Fruit fly (Drosophila melanogaster) whole organism, embryonic: Measurements from ENCODE around the gene Spps.

Experiments
- Aef1 ChIP-seq: fragments of 200-800 bp; sonication (Bioruptor generic); IDR thresholded peaks from 3 replicates; pipeline ENCODE4 v1.3.6; 2022; ENCODE audit warnings: missing biosample characterization, missing genetic modification characterization
- Asciz ChIP-seq: fragments of 200-800 bp; sonication (Bioruptor generic); optimal IDR thresholded peaks from 2 replicates; lab custom pipeline; 2017; ENCODE audit warnings: missing biosample characterization, mild to moderate bottlenecking, missing genetic modification characterization, missing genetic modification reagents
- BtbVII ChIP-seq: fragments of 200-800 bp; sonication (Bioruptor generic); optimal IDR thresholded peaks from 3 replicates; lab custom pipeline; 2017; ENCODE audit warnings: missing biosample characterization, mild to moderate bottlenecking, missing genetic modification characterization
- CG10209 ChIP-seq: fragments of 200-800 bp; sonication (Bioruptor generic); optimal IDR thresholded peaks from 3 replicates; lab custom pipeline; 2017; ENCODE audit warnings: missing biosample characterization, mild to moderate bottlenecking, missing genetic modification characterization, missing genetic modification reagents
- CG11456 ChIP-seq: fragments of 200-800 bp; sonication (Bioruptor generic); IDR thresholded peaks from 3 replicates; pipeline ENCODE4 v1.3.6; 2022; ENCODE audit warnings: missing biosample characterization, missing genetic modification characterization
- CG11696 ChIP-seq: fragments of 200-800 bp; sonication (Bioruptor generic); IDR thresholded peaks from 2 replicates; pipeline ENCODE4 v1.3.6; 2022; ENCODE audit warnings: missing biosample characterization, missing genetic modification characterization
- CG14710 ChIP-seq: fragments of 200-800 bp; sonication (Bioruptor generic); optimal IDR thresholded peaks from 3 replicates; lab custom pipeline; 2019; ENCODE audit warnings: missing biosample characterization, mild to moderate bottlenecking, missing genetic modification characterization, moderate library complexity
- CG15269 ChIP-seq: fragments of 200-800 bp; sonication (Bioruptor generic); optimal IDR thresholded peaks from 2 replicates; lab custom pipeline; 2018; ENCODE audit warnings: missing biosample characterization, mild to moderate bottlenecking, missing genetic modification characterization, moderate library complexity
- CG15696 ChIP-seq: fragments of 200-800 bp; sonication (Bioruptor generic); optimal IDR thresholded peaks from 2 replicates; lab custom pipeline; 2019; ENCODE audit warnings: missing biosample characterization, mild to moderate bottlenecking, missing genetic modification characterization, moderate library complexity
- CG16813 ChIP-seq: fragments of 200-800 bp; sonication (Bioruptor generic); IDR thresholded peaks from 3 replicates; pipeline ENCODE4 v1.3.6; 2022; ENCODE audit warnings: missing biosample characterization, missing genetic modification characterization; ENCODE audit not compliant: partially characterized antibody
- CG2875 ChIP-seq: fragments of 200-800 bp; sonication (Bioruptor generic); optimal IDR thresholded peaks from 2 replicates; lab custom pipeline; 2017; ENCODE audit warnings: missing biosample characterization, mild to moderate bottlenecking, missing genetic modification characterization, missing genetic modification reagents
- CG33557 ChIP-seq: fragments of 200-800 bp; sonication (Bioruptor generic); optimal IDR thresholded peaks from 2 replicates; lab custom pipeline; 2019; ENCODE audit warnings: missing biosample characterization, mild to moderate bottlenecking, missing genetic modification characterization, moderate library complexity
- CG4360 ChIP-seq: fragments of 200-800 bp; sonication (Bioruptor generic); IDR thresholded peaks from 2 replicates; pipeline ENCODE4 v1.3.6; 2022; ENCODE audit warnings: missing biosample characterization, missing genetic modification characterization
- CG4820 ChIP-seq: fragments of 200-800 bp; sonication (Bioruptor generic); optimal IDR thresholded peaks from 3 replicates; lab custom pipeline; 2016; ENCODE audit warnings: missing biosample characterization, missing genetic modification characterization
- CG6813 ChIP-seq: fragments of 200-800 bp; sonication (Bioruptor generic); optimal IDR thresholded peaks from 2 replicates; lab custom pipeline; 2017; ENCODE audit warnings: missing biosample characterization, missing genetic modification characterization, mild to moderate bottlenecking, moderate library complexity, missing genetic modification reagents
- CG8478 ChIP-seq: fragments of >200 bp; optimal IDR thresholded peaks from 2 replicates; lab custom pipeline; 2018
- CG8924 ChIP-seq: fragments of 200-800 bp; optimal IDR thresholded peaks from 3 replicates; lab custom pipeline; 2019; ENCODE audit warnings: missing biosample characterization, mild to moderate bottlenecking, missing genetic modification characterization, moderate library complexity
- D ChIP-seq, 2 experiments: fragments of 200-800 bp in 1 of 2; fragments of >200 bp in 1 of 2; sonication (Bioruptor generic) in 1 of 2; optimal IDR thresholded peaks; 2 replicates in 1 of 2; 3 replicates in 1 of 2; lab custom pipeline; 2017; ENCODE audit warnings: mild to moderate bottlenecking in 1 of 2, missing biosample characterization in 1 of 2, missing genetic modification characterization in 1 of 2, missing genetic modification reagents in 1 of 2
- D19A ChIP-seq: fragments of 200-800 bp; optimal IDR thresholded peaks from 3 replicates; lab custom pipeline; 2019; ENCODE audit warnings: missing biosample characterization, mild to moderate bottlenecking, missing genetic modification characterization, moderate library complexity
- GATAe ChIP-seq: fragments of 200-800 bp; sonication (Bioruptor generic); conservative IDR thresholded peaks from 2 replicates; pipeline ENCODE4 v1.3.6; 2022; ENCODE audit warnings: missing biosample characterization, missing genetic modification characterization
- Kr ChIP-seq: fragments of 200-800 bp; sonication (Bioruptor generic); optimal IDR thresholded peaks from 2 replicates; lab custom pipeline; 2017; ENCODE audit warnings: missing biosample characterization, mild to moderate bottlenecking, missing genetic modification characterization
- Med ChIP-seq: fragments of 200-800 bp; sonication (Bioruptor generic); peaks from one replicate; lab custom pipeline; 2016; ENCODE audit warnings: missing biosample characterization, missing genetic modification characterization, mild to moderate bottlenecking, inconsistent platforms, moderate library complexity
- Poxn ChIP-seq: fragments of 200-800 bp; sonication (Bioruptor generic); IDR thresholded peaks from 2 replicates; pipeline ENCODE4 v1.3.6; 2022; ENCODE audit warnings: missing biosample characterization, missing genetic modification characterization
- ac ChIP-seq: fragments of 200-800 bp; sonication (Bioruptor generic); optimal IDR thresholded peaks from 3 replicates; lab custom pipeline; 2017; ENCODE audit warnings: missing biosample characterization, mild to moderate bottlenecking, missing genetic modification characterization
- cg ChIP-seq: fragments of 200-800 bp; sonication (Bioruptor generic); optimal IDR thresholded peaks from 3 replicates; lab custom pipeline; 2019; ENCODE audit warnings: missing biosample characterization, mild to moderate bottlenecking, missing genetic modification characterization, moderate library complexity
- chm ChIP-seq: fragments of 200-800 bp; sonication (Bioruptor generic); IDR thresholded peaks from 2 replicates; pipeline ENCODE4 v1.3.6; 2022; ENCODE audit warnings: missing biosample characterization, missing genetic modification characterization
- crol ChIP-seq: fragments of 200-800 bp; sonication (Bioruptor generic); IDR thresholded peaks from 2 replicates; pipeline ENCODE4 v1.3.6; 2022; ENCODE audit warnings: missing biosample characterization, missing genetic modification characterization
- dmrt11E ChIP-seq: fragments of 200-800 bp; sonication (Bioruptor generic); optimal IDR thresholded peaks from 3 replicates; lab custom pipeline; 2018; ENCODE audit warnings: missing biosample characterization, mild to moderate bottlenecking, missing genetic modification characterization, moderate library complexity
- exex ChIP-seq: fragments of 200-800 bp; sonication (Bioruptor generic); optimal IDR thresholded peaks from 4 replicates; lab custom pipeline; 2018; ENCODE audit warnings: missing biosample characterization, mild to moderate bottlenecking, missing genetic modification characterization, moderate library complexity
- gcm ChIP-seq: fragments of 200-800 bp; sonication (Bioruptor generic); optimal IDR thresholded peaks from 2 replicates; lab custom pipeline; 2019; ENCODE audit warnings: missing biosample characterization, mild to moderate bottlenecking, missing genetic modification characterization, moderate library complexity
- grau ChIP-seq: fragments of 200-800 bp; optimal IDR thresholded peaks from 3 replicates; lab custom pipeline; 2019; ENCODE audit warnings: missing biosample characterization, mild to moderate bottlenecking, missing genetic modification characterization, moderate library complexity
- grn ChIP-seq: fragments of 200-800 bp; sonication (Bioruptor generic); optimal IDR thresholded peaks from 3 replicates; lab custom pipeline; 2017; ENCODE audit warnings: missing biosample characterization, missing genetic modification characterization
- hkb ChIP-seq, 2 experiments: fragments of 200-800 bp in 1 of 2; fragments of >200 bp in 1 of 2; sonication (Bioruptor generic) in 1 of 2; IDR thresholded peaks in 1 of 2; optimal IDR thresholded peaks in 1 of 2; 2 replicates each; pipeline versions ENCODE4 v1.3.6 to Lab custom; 2017 to 2022; ENCODE audit warnings: missing biosample characterization in 1 of 2, missing genetic modification characterization in 1 of 2
- hth ChIP-seq: fragments of >200 bp; optimal IDR thresholded peaks from 2 replicates; lab custom pipeline; 2017; ENCODE audit warnings: inconsistent platforms
- inv ChIP-seq: fragments of 200-800 bp; sonication (Bioruptor generic); IDR thresholded peaks from 2 replicates; pipeline ENCODE4 v1.3.6; 2022; ENCODE audit warnings: missing biosample characterization, missing genetic modification characterization; ENCODE audit not compliant: partially characterized antibody
- kni ChIP-seq: fragments of 200-800 bp; sonication (Bioruptor generic); optimal IDR thresholded peaks from 3 replicates; lab custom pipeline; 2017; ENCODE audit warnings: mild to moderate bottlenecking, missing biosample characterization, missing genetic modification reagents, missing genetic modification characterization
- lab ChIP-seq: fragments of 200-800 bp; sonication (Bioruptor generic); optimal IDR thresholded peaks from 3 replicates; lab custom pipeline; 2017; ENCODE audit warnings: missing biosample characterization, missing genetic modification characterization, mild to moderate bottlenecking, moderate library complexity, missing genetic modification reagents
- mirr ChIP-seq: fragments of 200-800 bp; sonication (Bioruptor generic); optimal IDR thresholded peaks from 3 replicates; lab custom pipeline; 2018; ENCODE audit warnings: missing biosample characterization, mild to moderate bottlenecking, missing genetic modification characterization
- org-1 ChIP-seq: fragments of 200-800 bp; sonication (Bioruptor generic); optimal IDR thresholded peaks from 2 replicates; lab custom pipeline; 2017; ENCODE audit warnings: missing biosample characterization, missing genetic modification characterization
- pnt ChIP-seq: fragments of 200-800 bp; sonication (Bioruptor generic); optimal IDR thresholded peaks from 3 replicates; lab custom pipeline; 2016; ENCODE audit warnings: missing biosample characterization, missing genetic modification characterization
- sd ChIP-seq: fragments of 200-800 bp; sonication (Bioruptor generic); optimal IDR thresholded peaks from 3 replicates; lab custom pipeline; 2018; ENCODE audit warnings: missing biosample characterization, mild to moderate bottlenecking, missing genetic modification characterization, moderate library complexity
- sens ChIP-seq: fragments of 200-800 bp; sonication (Bioruptor generic); peaks from one replicate; lab custom pipeline; 2016; ENCODE audit warnings: missing biosample characterization, missing genetic modification characterization
- sug ChIP-seq: fragments of 200-800 bp; optimal IDR thresholded peaks from 2 replicates; lab custom pipeline; 2019; ENCODE audit warnings: missing biosample characterization, mild to moderate bottlenecking, missing genetic modification characterization, moderate library complexity
- tll ChIP-seq, 2 experiments: fragments of 200-800 bp in 1 of 2; fragments of >200 bp in 1 of 2; sonication (Bioruptor generic) in 1 of 2; optimal IDR thresholded peaks; 2 replicates each; lab custom pipeline; 2017 to 2019; ENCODE audit warnings: missing biosample characterization in 2 of 2, missing genetic modification characterization in 2 of 2, mild to moderate bottlenecking in 1 of 2, moderate library complexity in 1 of 2
- twi ChIP-seq: fragments of 200-800 bp; optimal IDR thresholded peaks from 2 replicates; lab custom pipeline; 2019; ENCODE audit warnings: missing biosample characterization, mild to moderate bottlenecking, missing genetic modification characterization, moderate library complexity
- tx ChIP-seq: fragments of 200-800 bp; sonication (Bioruptor generic); optimal IDR thresholded peaks from 2 replicates; lab custom pipeline; 2016; ENCODE audit warnings: missing biosample characterization, missing genetic modification characterization
- usp ChIP-seq: fragments of >200 bp; optimal IDR thresholded peaks from 2 replicates; lab custom pipeline; 2017; ENCODE audit warnings: missing biosample characterization, missing genetic modification characterization
- wek ChIP-seq: fragments of 200-800 bp; sonication (Bioruptor generic); optimal IDR thresholded peaks from 3 replicates; lab custom pipeline; 2018; ENCODE audit warnings: missing biosample characterization, mild to moderate bottlenecking, missing genetic modification characterization, moderate library complexity
- zfh1 ChIP-seq: fragments of 200-800 bp; sonication (Bioruptor generic); IDR thresholded peaks from 3 replicates; pipeline ENCODE4 v1.3.6; 2022; ENCODE audit warnings: missing biosample characterization, missing genetic modification characterization

Spps gene

DNA sequence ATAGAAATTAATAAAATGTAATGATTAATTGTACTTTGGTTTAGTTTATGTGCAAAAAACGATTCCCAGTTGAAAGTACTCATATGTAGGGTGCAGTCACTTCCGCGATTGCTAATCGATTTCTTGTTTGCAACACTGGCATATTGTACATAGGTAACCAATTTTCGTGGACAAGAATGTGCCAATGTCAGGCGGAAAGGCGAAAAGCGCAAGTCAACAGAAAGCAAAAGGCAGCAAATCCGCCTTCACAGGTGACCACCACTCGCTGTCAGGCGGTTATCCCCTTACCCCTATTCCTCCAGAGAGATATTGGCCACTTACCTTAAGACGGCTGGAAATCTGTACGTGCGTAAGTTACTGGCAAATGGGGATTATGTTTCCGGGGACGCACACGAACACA is 43.8 kb upstream of the Spps start:
- TF ChIP-seq hkb (optimal IDR thresholded peaks at IDR 0.05; lab: Kevin White, UChicago) (peak; percentile 9), hkb (GFP tag; IDR thresholded peaks at IDR 0.05; lab: Robert Waterston, UW) (no peak), grau (no peak), Aef1 (no peak), D (optimal IDR thresholded peaks at IDR 0.05; lab: Kevin White, UChicago) (no peak), D (GFP tag; optimal IDR thresholded peaks at IDR 0.05; lab: Kevin White, UChicago) (no peak), usp (no peak), tll (GFP tag; optimal IDR thresholded peaks at IDR 0.05; lab: Kevin White, UChicago) (peak in 1 of 2 experiments; percentile 30)

DNA sequence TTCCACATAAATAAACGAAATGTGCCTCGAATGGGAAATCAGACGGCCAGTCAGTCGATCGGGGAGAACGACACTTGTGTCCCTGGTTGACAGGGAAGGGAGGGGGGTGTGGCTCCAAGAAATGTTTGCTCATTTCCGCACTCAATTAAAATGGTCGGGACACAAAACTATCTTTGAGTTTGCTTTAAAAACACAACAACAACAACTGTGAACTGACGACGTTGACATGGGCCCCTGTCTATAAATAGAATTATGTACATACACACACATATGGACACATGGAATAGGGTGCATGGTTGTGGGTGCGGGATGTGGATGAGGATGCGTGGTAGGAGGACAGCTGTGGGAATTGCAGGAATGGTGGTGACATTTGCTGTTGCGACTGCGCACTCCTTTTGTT is 43.3 kb upstream of the Spps start:
- peak; percentile 73 for TF ChIP-seq kni
- peak; percentile 2 for TF ChIP-seq CG14710
- peak; percentile 12 for TF ChIP-seq org-1 (GFP tag; lab: Kevin White, UChicago)
- TF ChIP-seq CG33557 (GFP tag; lab: Kevin White, UChicago) = peak; percentile 58
- TF ChIP-seq dmrt11E (tag; lab: Kevin White, UChicago) = peak; percentile 37
- peak; percentile 4 for TF ChIP-seq D (optimal IDR thresholded peaks at IDR 0.05; lab: Kevin White, UChicago)
- TF ChIP-seq D (GFP tag; optimal IDR thresholded peaks at IDR 0.05; lab: Kevin White, UChicago) = peak; percentile 19
- peak; percentile 44 for TF ChIP-seq Kr (GFP tag; lab: Kevin White, UChicago)
- TF ChIP-seq Asciz (GFP tag; lab: Kevin White, UChicago) = no peak
- no peak for TF ChIP-seq BtbVII
- TF ChIP-seq CG4360 (GFP tag; lab: Robert Waterston, UW) = peak; percentile 94
- peak; percentile 52 for TF ChIP-seq cg (GFP tag; lab: Kevin White, UChicago)
- TF ChIP-seq zfh1 = 0 out of 3 replicates have a peak, but pooled peaks have one; percentile 52
- TF ChIP-seq D19A (tag; lab: Kevin White, UChicago) = peak; percentile 39
- peak; percentile 2 for TF ChIP-seq CG8478 (lab: Kevin White, UChicago)
- peak; percentile 47 for TF ChIP-seq ac (GFP tag; lab: Kevin White, UChicago)
- TF ChIP-seq pnt (GFP tag; lab: Kevin White, UChicago) = no peak
- peak; percentile 78 for TF ChIP-seq crol (GFP tag; lab: Robert Waterston, UW)
- TF ChIP-seq sens = peak; percentile 66
- TF ChIP-seq CG16813 = no peak
- peak; percentile 33 for TF ChIP-seq CG8924
- TF ChIP-seq chm = 0 out of 2 replicates have a peak, but pooled peaks have one; percentile 40
- peak; percentile 95 for TF ChIP-seq twi (tag; lab: Kevin White, UChicago)
- 0 out of 2 replicates have a peak, but pooled peaks have one; percentile 10 for TF ChIP-seq CG11696 (GFP tag; lab: Robert Waterston, UW)
- no peak for TF ChIP-seq inv (GFP tag; lab: Robert Waterston, UW)
- TF ChIP-seq CG4820 = no peak
- TF ChIP-seq hth (lab: Kevin White, UChicago) = peak; percentile 9
- peak; percentile 23 for TF ChIP-seq CG6813 (GFP tag; lab: Kevin White, UChicago)
- TF ChIP-seq CG10209 (GFP tag; lab: Kevin White, UChicago) = peak; percentile 18
- peak; percentile 42 for TF ChIP-seq gcm (GFP tag; lab: Kevin White, UChicago)
- TF ChIP-seq Med (GFP tag; lab: Kevin White, UChicago) = no peak
- no peak for TF ChIP-seq Poxn (GFP tag; lab: Robert Waterston, UW)
- TF ChIP-seq CG15696 (tag; lab: Kevin White, UChicago) = peak; percentile 75

DNA sequence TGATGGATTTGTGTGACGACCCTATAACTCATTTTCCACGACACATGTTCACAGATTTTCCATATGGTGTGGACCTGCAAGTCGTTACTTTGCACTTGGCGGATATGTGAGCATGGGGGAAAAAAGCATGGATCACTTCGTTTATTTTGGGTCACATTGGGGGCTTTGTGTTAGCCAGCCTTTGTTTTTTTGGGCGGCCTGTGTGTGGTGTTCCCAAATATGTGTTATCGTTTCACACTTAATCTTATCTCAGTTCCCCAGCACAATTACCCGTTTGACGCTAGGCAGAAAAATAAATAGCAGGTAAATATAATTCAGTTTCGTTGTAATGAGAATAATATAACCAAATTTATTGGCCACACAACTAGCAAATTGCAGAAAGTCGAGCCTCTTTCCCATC is 41.6 kb upstream of the Spps start:
- peak; percentile 50 for TF ChIP-seq lab (GFP tag; lab: Kevin White, UChicago)
- no peak for TF ChIP-seq tx (GFP tag; lab: Kevin White, UChicago)
- peak; percentile 37 for TF ChIP-seq mirr (GFP tag; lab: Kevin White, UChicago)
- peak; percentile 47; the same call in 1 of the 2 replicates for TF ChIP-seq GATAe (GFP tag; lab: Robert Waterston, UW)
- peak; percentile 85 for TF ChIP-seq exex
- TF ChIP-seq CG11456 (GFP tag; lab: Robert Waterston, UW) = no peak
- no peak for TF ChIP-seq CG2875 (GFP tag; lab: Kevin White, UChicago)
- peak; percentile 54 for TF ChIP-seq sug (tag; lab: Kevin White, UChicago)
- peak; percentile 40 for TF ChIP-seq wek (GFP tag; lab: Kevin White, UChicago)
- TF ChIP-seq CG15269 (tag; lab: Kevin White, UChicago) = peak; percentile 1
- peak; percentile 31 for TF ChIP-seq grn (GFP tag; lab: Kevin White, UChicago)
- peak; percentile 99 for TF ChIP-seq twi (tag; lab: Kevin White, UChicago)
- peak; percentile 51 for TF ChIP-seq sd
